Worm (Caenorhabditis elegans) whole organism, L1 larva: ENCODE results near the gene pals-22.

Source experiments
- aly-2 ChIP-seq: fragments of 150-350 bp; optimal IDR thresholded peaks from 2 replicates; lab custom pipeline; 2014; ENCODE audit warnings: missing biosample characterization, missing genetic modification characterization
- blmp-1 ChIP-seq: fragments of 150-350 bp; optimal IDR thresholded peaks from 2 replicates; lab custom pipeline; 2014; ENCODE audit warnings: missing biosample characterization, missing genetic modification characterization
- jun-1 ChIP-seq: fragments of 150-350 bp; optimal IDR thresholded peaks from 2 replicates; lab custom pipeline; 2014; ENCODE audit warnings: missing biosample characterization, missing genetic modification reagents, missing genetic modification characterization
- pag-3 ChIP-seq: sonication (generic microtip); optimal IDR thresholded peaks from 2 replicates; lab custom pipeline; 2017; ENCODE audit warnings: missing genetic modification characterization, mild to moderate bottlenecking, missing compliant biosample characterization, antibody characterized with exemption, borderline replicate concordance; ENCODE audit not compliant: insufficient read depth
- unc-98 ChIP-seq: fragments of 200-800 bp; sonication (Bioruptor generic); IDR thresholded peaks from 2 replicates; pipeline ENCODE4 v1.3.6; 2022; ENCODE audit warnings: missing genetic modification characterization, missing compliant biosample characterization

ce11 chrIII:154168-154567, 21.9 kb downstream of the pals-22 start:
- TF ChIP-seq jun-1 (tag; lab: Kevin White, UChicago) (peak; percentile 93), aly-2 (tag; lab: Kevin White, UChicago) (no peak), pag-3 (tag; lab: Kevin White, UChicago) (no peak), blmp-1 (tag; lab: Kevin White, UChicago) (no peak), unc-98 (GFP tag; lab: Robert Waterston, UW) (no peak)
